Worm (Caenorhabditis elegans) whole organism, midembryonic: ENCODE results near the gene C11D2.3.

Experiments
- T22C8.4 ChIP-seq: fragments of 200-800 bp; sonication (Bioruptor generic); IDR thresholded peaks from 2 replicates; pipeline ENCODE4 v1.3.6; 2022; ENCODE audit warnings: missing genetic modification characterization, missing compliant biosample characterization
- cog-1 ChIP-seq: sonication (generic microtip); optimal IDR thresholded peaks from 2 replicates; lab custom pipeline; 2016; ENCODE audit warnings: missing genetic modification characterization, missing compliant biosample characterization
- flt-1 ChIP-seq: fragments of 200-800 bp; sonication (Bioruptor generic); IDR thresholded peaks from 2 replicates; pipeline ENCODE4 v1.3.6; 2022; ENCODE audit warnings: missing genetic modification characterization, missing compliant biosample characterization
- klf-2 ChIP-seq: fragments of 200-800 bp; sonication (Bioruptor generic); conservative IDR thresholded peaks from 2 replicates; pipeline ENCODE4 v1.3.6; 2022; ENCODE audit warnings: missing genetic modification reagents, missing genetic modification characterization, missing compliant biosample characterization
- ref-1 ChIP-seq: fragments of 200-800 bp; sonication (Bioruptor generic); conservative IDR thresholded peaks from 2 replicates; pipeline ENCODE4 v1.3.6; 2022; ENCODE audit warnings: missing genetic modification reagents, missing genetic modification characterization, missing compliant biosample characterization
- ztf-29 ChIP-seq: fragments of 200-800 bp; sonication (Bioruptor generic); IDR thresholded peaks from 2 replicates; pipeline ENCODE4 v1.3.6; 2022; ENCODE audit warnings: missing genetic modification reagents, missing genetic modification characterization, missing compliant biosample characterization

ce11 chrIV:6183757-6184156 is 32.1 kb downstream of the C11D2.3 start, which contains the start of gene unc-77:
- TF ChIP-seq klf-2 (GFP tag; lab: Robert Waterston, UW): no peak
- TF ChIP-seq ztf-29 (GFP tag; lab: Robert Waterston, UW): no peak
- TF ChIP-seq flt-1 (GFP tag; lab: Robert Waterston, UW): no peak
- TF ChIP-seq ref-1 (GFP tag; lab: Robert Waterston, UW): no peak
- no peak for TF ChIP-seq T22C8.4 (GFP tag; lab: Robert Waterston, UW)
- TF ChIP-seq cog-1: no peak
